Worm (Caenorhabditis elegans): Measurements from ENCODE around the gene K01A6.6.

Gene K01A6.6

DNA sequence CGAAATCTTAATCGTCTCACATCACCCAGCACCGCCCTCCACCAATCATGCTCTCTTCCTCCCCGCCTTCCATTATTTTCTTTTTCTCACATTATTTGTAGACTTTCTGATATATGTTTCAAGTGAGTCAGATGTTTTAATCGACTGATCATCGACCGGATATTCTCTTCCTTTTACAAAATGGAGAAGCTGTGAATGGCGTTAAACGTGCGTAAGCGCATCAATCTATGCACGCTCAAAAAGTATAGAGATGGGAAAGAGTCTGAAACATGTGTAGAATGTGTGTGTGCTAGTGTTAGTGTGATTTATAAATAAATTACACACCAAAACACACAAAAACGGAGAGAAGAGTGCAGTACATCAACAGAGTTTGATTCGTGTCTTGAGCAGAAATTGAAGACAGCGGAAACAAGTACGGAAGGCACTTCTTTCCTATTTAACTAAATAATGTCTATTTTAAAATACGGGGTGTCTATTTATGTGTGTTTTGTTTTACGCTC is 41.9 kb downstream of the K01A6.6 start:
- TF ChIP-seq ref-1 (GFP tag; conservative IDR thresholded peaks at IDR 0.05): no peak
- no peak for TF ChIP-seq flt-1 (GFP tag; IDR thresholded peaks at IDR 0.05)
- no peak for TF ChIP-seq cog-1 (tag; optimal IDR thresholded peaks at IDR 0.05)
- TF ChIP-seq tab-1 (GFP tag; IDR thresholded peaks at IDR 0.05): no peak
- no peak for TF ChIP-seq ztf-29 (GFP tag; IDR thresholded peaks at IDR 0.05)
- no peak for TF ChIP-seq ztf-23 (GFP tag; IDR thresholded peaks at IDR 0.05)
- no peak for TF ChIP-seq T22C8.4 (GFP tag; IDR thresholded peaks at IDR 0.05)
- TF ChIP-seq klf-2 (GFP tag; conservative IDR thresholded peaks at IDR 0.05): no peak
- no peak for TF ChIP-seq med-1 (GFP tag; optimal IDR thresholded peaks at IDR 0.05; ENCODE audit: insufficient read depth)

DNA sequence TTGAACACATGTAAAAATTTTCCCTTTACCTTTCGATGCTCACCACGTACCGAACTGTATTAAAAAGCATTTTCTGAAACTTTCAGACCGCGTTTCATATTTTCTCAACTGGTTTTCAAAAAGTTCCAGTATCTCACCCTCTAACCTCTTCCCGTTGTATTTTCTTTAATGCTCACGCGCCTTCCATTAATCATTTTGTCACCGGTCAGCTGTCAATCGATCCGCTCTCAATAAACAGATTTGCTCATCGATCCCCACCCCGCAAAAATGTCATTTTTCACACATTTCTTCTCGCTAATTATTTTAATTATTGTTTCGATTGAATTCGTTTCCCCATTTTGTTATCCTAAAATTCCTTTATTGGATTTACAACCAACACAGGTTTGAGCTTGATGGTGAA is 43.9 kb downstream of the K01A6.6 start, which contains the start of gene lpr-2:
Gene lpr-2, plus strand, starts transcription at position 189 of the 400 bp plus-strand sequence.
- TF ChIP-seq tab-1 (GFP tag; IDR thresholded peaks at IDR 0.05) (no peak), ztf-23 (GFP tag; IDR thresholded peaks at IDR 0.05) (no peak), ztf-29 (GFP tag; IDR thresholded peaks at IDR 0.05) (no peak), T22C8.4 (GFP tag; IDR thresholded peaks at IDR 0.05) (no peak), med-1 (GFP tag; optimal IDR thresholded peaks at IDR 0.05; ENCODE audit: insufficient read depth) (no peak), cog-1 (tag; optimal IDR thresholded peaks at IDR 0.05) (no peak), ref-1 (GFP tag; conservative IDR thresholded peaks at IDR 0.05) (no peak), klf-2 (GFP tag; conservative IDR thresholded peaks at IDR 0.05) (no peak), flt-1 (GFP tag; IDR thresholded peaks at IDR 0.05) (no peak)

DNA sequence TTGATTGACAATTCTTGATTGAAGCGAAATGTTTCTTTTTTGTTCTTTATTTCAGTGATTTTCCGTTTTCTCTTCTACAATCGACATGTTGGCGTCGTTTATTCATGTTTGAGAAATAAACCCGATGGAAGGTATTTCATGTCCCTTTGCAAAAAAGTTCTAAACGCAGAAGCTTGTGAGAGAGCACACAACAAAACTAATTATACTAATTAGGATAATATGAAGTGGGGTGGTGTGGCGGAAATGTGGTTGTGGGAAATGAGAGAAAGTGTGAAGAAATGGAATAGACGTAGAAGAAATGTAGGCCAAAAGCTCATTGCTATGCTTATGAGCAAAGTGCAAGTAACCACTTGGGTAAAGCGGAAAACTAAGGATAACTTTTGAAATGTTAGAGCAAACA is 47.7 kb downstream of the K01A6.6 start:
- TF ChIP-seq klf-2 (GFP tag; conservative IDR thresholded peaks at IDR 0.05) (no peak), ztf-29 (GFP tag; IDR thresholded peaks at IDR 0.05) (no peak), flt-1 (GFP tag; IDR thresholded peaks at IDR 0.05) (no peak), ref-1 (GFP tag; conservative IDR thresholded peaks at IDR 0.05) (no peak), ztf-23 (GFP tag; IDR thresholded peaks at IDR 0.05) (no peak), med-1 (GFP tag; optimal IDR thresholded peaks at IDR 0.05; ENCODE audit: insufficient read depth) (no peak), T22C8.4 (GFP tag; IDR thresholded peaks at IDR 0.05) (no peak), cog-1 (tag; optimal IDR thresholded peaks at IDR 0.05) (no peak), tab-1 (GFP tag; IDR thresholded peaks at IDR 0.05) (no peak)

DNA sequence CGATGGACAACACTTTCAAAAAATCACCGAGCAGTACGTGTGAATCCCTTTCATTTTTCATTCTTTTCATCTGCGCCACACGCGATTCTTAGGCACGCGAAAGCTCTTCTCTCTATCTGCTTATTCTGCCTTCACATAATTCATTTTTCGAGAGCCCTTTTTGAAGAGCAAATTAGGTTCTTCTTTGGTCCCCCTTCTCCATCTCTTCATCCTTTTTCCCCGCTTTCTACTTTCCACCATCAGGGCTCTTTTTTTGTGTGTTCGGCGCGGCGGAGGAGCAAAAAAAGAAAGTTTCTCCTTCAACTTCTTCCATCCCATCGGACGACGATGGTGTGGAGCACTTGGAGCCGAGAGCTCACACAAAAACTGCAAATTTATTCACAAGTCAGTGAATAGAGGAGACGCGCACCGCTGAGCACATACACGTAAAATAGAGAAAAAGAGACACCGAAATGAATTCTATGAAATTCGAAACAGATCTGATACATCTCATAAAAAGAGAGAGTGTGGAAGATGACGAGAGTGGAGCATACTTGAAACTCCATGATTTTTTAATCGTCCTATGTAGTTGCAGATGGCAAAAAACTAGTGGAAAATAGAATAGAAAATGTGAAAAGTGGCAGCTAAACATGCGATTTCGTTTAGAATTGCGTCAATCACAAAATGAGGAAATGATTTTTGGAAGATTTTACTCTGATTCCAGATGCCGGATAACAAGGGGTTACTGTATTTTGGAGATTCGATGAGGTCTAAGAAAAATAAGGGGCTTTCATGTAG is 50.1 kb downstream of the K01A6.6 start:
- no peak for TF ChIP-seq tab-1 (GFP tag; IDR thresholded peaks at IDR 0.05)
- no peak for TF ChIP-seq flt-1 (GFP tag; IDR thresholded peaks at IDR 0.05)
- TF ChIP-seq cog-1 (tag; optimal IDR thresholded peaks at IDR 0.05): no peak
- TF ChIP-seq T22C8.4 (GFP tag; IDR thresholded peaks at IDR 0.05): no peak
- TF ChIP-seq ztf-23 (GFP tag; IDR thresholded peaks at IDR 0.05): no peak

ce11 chrIV:11787793-11788192 is 52.7 kb downstream of the K01A6.6 start:
- no peak for TF ChIP-seq klf-2 (GFP tag; conservative IDR thresholded peaks at IDR 0.05)
- no peak for TF ChIP-seq ztf-23 (GFP tag; IDR thresholded peaks at IDR 0.05)
- no peak for TF ChIP-seq tab-1 (GFP tag; IDR thresholded peaks at IDR 0.05)
- TF ChIP-seq ztf-29 (GFP tag; IDR thresholded peaks at IDR 0.05): no peak

DNA sequence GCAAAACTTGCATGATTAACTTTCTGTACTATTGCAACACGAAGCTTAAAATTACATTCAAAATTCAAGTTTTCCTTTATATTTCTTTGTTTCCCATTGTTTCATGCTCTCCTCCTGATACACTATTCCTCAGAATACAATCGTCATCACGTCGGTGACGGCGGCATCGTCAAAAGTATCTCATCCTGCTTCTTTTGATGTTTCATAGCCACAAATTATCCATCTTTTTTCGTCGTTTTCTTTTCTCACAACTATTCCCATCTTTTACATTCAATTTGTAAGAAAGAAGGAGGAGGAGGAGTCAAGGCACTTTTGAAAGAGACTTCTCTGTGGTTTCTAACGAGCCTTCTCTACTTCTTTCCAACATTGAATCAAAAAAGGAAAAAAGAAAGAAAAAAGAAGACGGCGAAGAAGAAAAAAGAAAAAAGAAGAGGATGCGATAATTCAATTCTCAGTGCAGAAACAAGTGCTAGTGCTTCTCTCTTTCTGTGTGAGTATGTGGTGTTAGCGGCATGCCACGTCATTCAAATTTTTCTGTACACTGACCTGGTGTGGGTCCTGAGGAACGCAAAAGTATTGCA is 53.3 kb downstream of the K01A6.6 start:
- TF ChIP-seq cog-1 (tag; optimal IDR thresholded peaks at IDR 0.05) (no peak), ztf-29 (GFP tag; IDR thresholded peaks at IDR 0.05) (no peak), tab-1 (GFP tag; IDR thresholded peaks at IDR 0.05) (no peak), ref-1 (GFP tag; conservative IDR thresholded peaks at IDR 0.05) (no peak), med-1 (GFP tag; optimal IDR thresholded peaks at IDR 0.05; ENCODE audit: insufficient read depth) (no peak), T22C8.4 (GFP tag; IDR thresholded peaks at IDR 0.05) (no peak), klf-2 (GFP tag; conservative IDR thresholded peaks at IDR 0.05) (no peak), ztf-23 (GFP tag; IDR thresholded peaks at IDR 0.05) (no peak), flt-1 (GFP tag; IDR thresholded peaks at IDR 0.05) (no peak)

Data from whole organism, midembryonic.